Fruit fly (Drosophila melanogaster): ENCODE measurements around the gene CG12535.

CG12535 gene

dm6 chrX:3431641-3432040, 17.1 kb downstream of the CG12535 start:
- TF ChIP-seq CG12104 (GFP tag; optimal IDR thresholded peaks at IDR 0.05) (peak; percentile 18), ttk (GFP tag; IDR thresholded peaks at IDR 0.05) (peak; percentile 80), HLH4C (GFP tag; IDR thresholded peaks at IDR 0.05; ENCODE audit: partially characterized antibody) (no peak), exex (tag; optimal IDR thresholded peaks at IDR 0.05) (no peak), CG1647 (GFP tag; optimal IDR thresholded peaks at IDR 0.05) (no peak), Bteb2 (GFP tag; optimal IDR thresholded peaks at IDR 0.05) (peak; percentile 61), CG6654 (GFP tag; optimal IDR thresholded peaks at IDR 0.05) (no peak), Optix (GFP tag; IDR thresholded peaks at IDR 0.05) (no peak), CG3847 (GFP tag; IDR thresholded peaks at IDR 0.05) (peak; percentile 77), ftz-f1 (GFP tag; optimal IDR thresholded peaks at IDR 0.05) (no peak), ind (GFP tag; optimal IDR thresholded peaks at IDR 0.05) (peak; percentile 32), Hmx (GFP tag; optimal IDR thresholded peaks at IDR 0.05) (no peak), trem (tag; optimal IDR thresholded peaks at IDR 0.05) (peak; percentile 3), CG10462 (GFP tag; optimal IDR thresholded peaks at IDR 0.05) (peak; percentile 26), disco-r (GFP tag; optimal IDR thresholded peaks at IDR 0.05) (no peak), CG2120 (GFP tag; optimal IDR thresholded peaks at IDR 0.05) (peak; percentile 67), ERR (GFP tag; optimal IDR thresholded peaks at IDR 0.05) (no peak), CG6175 (GFP tag; IDR thresholded peaks at IDR 0.05) (no peak), CG15601 (tag; optimal IDR thresholded peaks at IDR 0.05) (peak; percentile 35), vfl (GFP tag; optimal IDR thresholded peaks at IDR 0.05) (no peak), CG6689 (GFP tag; IDR thresholded peaks at IDR 0.05) (peak; percentile 82), tap (tag; optimal IDR thresholded peaks at IDR 0.05) (peak; percentile 58), oc (tag; optimal IDR thresholded peaks at IDR 0.05) (peak; percentile 69), en (GFP tag; optimal IDR thresholded peaks at IDR 0.05) (no peak), CG17361 (GFP tag; IDR thresholded peaks at IDR 0.05) (peak; percentile 84), CG12942 (GFP tag; optimal IDR thresholded peaks at IDR 0.05) (peak; percentile 47), CTCF (GFP tag; optimal IDR thresholded peaks at IDR 0.05) (no peak), Spps (tag; optimal IDR thresholded peaks at IDR 0.05) (no peak), CG15514 (GFP tag; optimal IDR thresholded peaks at IDR 0.05) (peak; percentile 4), CG9797 (GFP tag; optimal IDR thresholded peaks at IDR 0.05) (no peak), CG14860 (GFP tag; IDR thresholded peaks at IDR 0.05; ENCODE audit: partially characterized antibody) (no peak), CG33557 (GFP tag; optimal IDR thresholded peaks at IDR 0.05) (no peak), CG6813 (GFP tag; optimal IDR thresholded peaks at IDR 0.05) (no peak), amos (GFP tag; IDR thresholded peaks at IDR 0.05; ENCODE audit: partially characterized antibody) (no peak), Dip3 (GFP tag; optimal IDR thresholded peaks at IDR 0.05) (peak; percentile 22), CG11247 (GFP tag; IDR thresholded peaks at IDR 0.05) (peak; percentile 76), Sox100B (GFP tag; optimal IDR thresholded peaks at IDR 0.05) (peak; percentile 68), HLH3B (GFP tag; IDR thresholded peaks at IDR 0.05) (peak; percentile 59), slp2 (GFP tag; optimal IDR thresholded peaks at IDR 0.05) (no peak), CG10366 (GFP tag; IDR thresholded peaks at IDR 0.05) (peak; percentile 85), Sox102F (GFP tag; optimal IDR thresholded peaks at IDR 0.05) (peak; percentile 81), pfk (GFP tag; optimal IDR thresholded peaks at IDR 0.05) (no peak), CG2875 (GFP tag; optimal IDR thresholded peaks at IDR 0.05) (peak; percentile 27), CG7786 (GFP tag; optimal IDR thresholded peaks at IDR 0.05) (no peak), bsh (GFP tag; optimal IDR thresholded peaks at IDR 0.05) (peak in 1 of 2 experiments; percentile 67), Ssrp (tag; optimal IDR thresholded peaks at IDR 0.05) (peak; percentile 60), Hr3 (GFP tag; optimal IDR thresholded peaks at IDR 0.05) (peak; percentile 53), pros (GFP tag; optimal IDR thresholded peaks at IDR 0.05) (no peak), mam (GFP tag; optimal IDR thresholded peaks at IDR 0.05) (no peak), Gsc (GFP tag; IDR thresholded peaks at IDR 0.05) (no peak), CG11085 (GFP tag; IDR thresholded peaks at IDR 0.05) (0 out of 2 replicates have a peak, but pooled peaks have one; percentile 43), CG17359 (tag; optimal IDR thresholded peaks at IDR 0.05) (peak; percentile 81)
